Comparison of ENCODE assay signal across 4 fruit fly cellular contexts in genomic region chr3R:24116180-24116579, dm6.
A peak's percentile ranks its signal among the peaks of the same experiment; 100 is the strongest.
TF ChIP-seq lines count a peak whose summit lies in the region.

TSS of gene CG13607 (minus strand) at chr3R:24116322.

- TF ChIP-seq CTCF in whole organism, embryonic (GFP tag; optimal IDR thresholded peaks at IDR 0.05; lab: Kevin White, UChicago) = no peak

TF ChIP-seq in whole organism, adult, 20 proteins besides CTCF, POLR2A, EP300 and RAD21:
- peak; percentile 18 for TF ChIP-seq CG7101 (tag; optimal IDR thresholded peaks at IDR 0.05; lab: Kevin White, UChicago)
- TF ChIP-seq CG5204 (GFP tag; optimal IDR thresholded peaks at IDR 0.05; lab: Kevin White, UChicago) = peak; percentile 13
- TF ChIP-seq pad (GFP tag; optimal IDR thresholded peaks at IDR 0.05; lab: Kevin White, UChicago) = no peak
- TF ChIP-seq cic (GFP tag; optimal IDR thresholded peaks at IDR 0.05; lab: Kevin White, UChicago) = peak; percentile 14
- TF ChIP-seq Hr96 (GFP tag; optimal IDR thresholded peaks at IDR 0.05; lab: Kevin White, UChicago) = peak; percentile 27
- TF ChIP-seq CG11617 (GFP tag; optimal IDR thresholded peaks at IDR 0.05; lab: Kevin White, UChicago) = peak; percentile 10

TF ChIP-seq in whole organism, embryonic, 481 proteins besides CTCF, POLR2A, EP300 and RAD21 (continues in another document):
- no peak for TF ChIP-seq Usf (GFP tag; optimal IDR thresholded peaks at IDR 0.05; lab: Kevin White, UChicago)
- peak; percentile 33 for TF ChIP-seq sug (tag; optimal IDR thresholded peaks at IDR 0.05; lab: Kevin White, UChicago)
- no peak for TF ChIP-seq CG6765 (GFP tag; optimal IDR thresholded peaks at IDR 0.05; lab: Kevin White, UChicago)
- TF ChIP-seq oc (tag; optimal IDR thresholded peaks at IDR 0.05; lab: Kevin White, UChicago) = no peak
- no peak for TF ChIP-seq CG15479 (GFP tag; optimal IDR thresholded peaks at IDR 0.05; lab: Kevin White, UChicago)
- TF ChIP-seq hb (GFP tag; IDR thresholded peaks at IDR 0.05; lab: Robert Waterston, UW; ENCODE audit: partially characterized antibody) = no peak
- peak; percentile 93 for TF ChIP-seq exex (tag; optimal IDR thresholded peaks at IDR 0.05; lab: Kevin White, UChicago)
- no peak for TF ChIP-seq Nf-YA (GFP tag; IDR thresholded peaks at IDR 0.05; lab: Robert Waterston, UW)
- TF ChIP-seq crol (GFP tag; IDR thresholded peaks at IDR 0.05; lab: Robert Waterston, UW) = no peak
- no peak for TF ChIP-seq CG10462 (GFP tag; optimal IDR thresholded peaks at IDR 0.05; lab: Kevin White, UChicago)
- TF ChIP-seq CG15269 (tag; optimal IDR thresholded peaks at IDR 0.05; lab: Kevin White, UChicago) = no peak
- no peak for TF ChIP-seq fd102C (GFP tag; optimal IDR thresholded peaks at IDR 0.05; lab: Kevin White, UChicago)
- peak; percentile 33 for TF ChIP-seq mirr (GFP tag; optimal IDR thresholded peaks at IDR 0.05; lab: Kevin White, UChicago)
- TF ChIP-seq CG10431 (GFP tag; optimal IDR thresholded peaks at IDR 0.05; lab: Kevin White, UChicago) = no peak
- TF ChIP-seq Scr (GFP tag; IDR thresholded peaks at IDR 0.05; lab: Robert Waterston, UW; ENCODE audit: partially characterized antibody) = no peak
- no peak for TF ChIP-seq CG2116 (GFP tag; optimal IDR thresholded peaks at IDR 0.05; lab: Kevin White, UChicago)
- no peak for TF ChIP-seq CG9215 (GFP tag; IDR thresholded peaks at IDR 0.05; lab: Robert Waterston, UW)
- TF ChIP-seq kay (GFP tag; optimal IDR thresholded peaks at IDR 0.05; lab: Kevin White, UChicago) = no peak
- no peak for TF ChIP-seq schlank (tag; optimal IDR thresholded peaks at IDR 0.05; lab: Kevin White, UChicago)
- TF ChIP-seq Med (GFP tag; lab: Kevin White, UChicago) = peak; percentile 20
- TF ChIP-seq MBD-R2 (GFP tag; IDR thresholded peaks at IDR 0.05; lab: Robert Waterston, UW) = no peak
- no peak for TF ChIP-seq ATbp (GFP tag; optimal IDR thresholded peaks at IDR 0.05; lab: Kevin White, UChicago)
- peak; percentile 21 for TF ChIP-seq nom (GFP tag; optimal IDR thresholded peaks at IDR 0.05; lab: Kevin White, UChicago)
- TF ChIP-seq CG2889 (GFP tag; IDR thresholded peaks at IDR 0.05; lab: Robert Waterston, UW) = no peak
- TF ChIP-seq nerfin-1 (tag; optimal IDR thresholded peaks at IDR 0.05; lab: Kevin White, UChicago) = no peak
- no peak for TF ChIP-seq HLH54F (GFP tag; optimal IDR thresholded peaks at IDR 0.05; lab: Kevin White, UChicago)
- no peak for TF ChIP-seq org-1 (GFP tag; optimal IDR thresholded peaks at IDR 0.05; lab: Kevin White, UChicago)
- no peak for TF ChIP-seq rib (GFP tag; IDR thresholded peaks at IDR 0.05; lab: Robert Waterston, UW)
- no peak for TF ChIP-seq Jarid2 (GFP tag; optimal IDR thresholded peaks at IDR 0.05; lab: Kevin White, UChicago)
- no peak for TF ChIP-seq insv (GFP tag; optimal IDR thresholded peaks at IDR 0.05; lab: Kevin White, UChicago)

TF ChIP-seq in whole organism, prepupa, 60 proteins besides CTCF, POLR2A, EP300 and RAD21:
- TF ChIP-seq Eip93F (GFP tag; optimal IDR thresholded peaks at IDR 0.05; lab: Kevin White, UChicago) (no peak), CG11762 (GFP tag; optimal IDR thresholded peaks at IDR 0.05; lab: Kevin White, UChicago; ENCODE audit: insufficient read depth) (no peak), svp (GFP tag; lab: Kevin White, UChicago) (peak; percentile 89), CG32006 (GFP tag; optimal IDR thresholded peaks at IDR 0.05; lab: Kevin White, UChicago) (peak; percentile 45), dac (GFP tag; optimal IDR thresholded peaks at IDR 0.05; lab: Kevin White, UChicago) (no peak), CG6276 (GFP tag; optimal IDR thresholded peaks at IDR 0.05; lab: Kevin White, UChicago) (no peak), Eip78C (GFP tag; lab: Kevin White, UChicago) (peak; percentile 67), esn (GFP tag; optimal IDR thresholded peaks at IDR 0.05; lab: Kevin White, UChicago) (peak; percentile 1), Sox14 (GFP tag; optimal IDR thresholded peaks at IDR 0.05; lab: Kevin White, UChicago) (no peak)

TF ChIP-seq in whole organism, pupa, 21 proteins besides CTCF, POLR2A, EP300 and RAD21:
- TF ChIP-seq CG14655 (GFP tag; optimal IDR thresholded peaks at IDR 0.05; lab: Kevin White, UChicago) = peak; percentile 12
- no peak for TF ChIP-seq CG9948 (tag; optimal IDR thresholded peaks at IDR 0.05; lab: Kevin White, UChicago)
